Worm (Caenorhabditis elegans): Measurements from ENCODE around the gene mtl-1.

mtl-1 gene

DNA sequence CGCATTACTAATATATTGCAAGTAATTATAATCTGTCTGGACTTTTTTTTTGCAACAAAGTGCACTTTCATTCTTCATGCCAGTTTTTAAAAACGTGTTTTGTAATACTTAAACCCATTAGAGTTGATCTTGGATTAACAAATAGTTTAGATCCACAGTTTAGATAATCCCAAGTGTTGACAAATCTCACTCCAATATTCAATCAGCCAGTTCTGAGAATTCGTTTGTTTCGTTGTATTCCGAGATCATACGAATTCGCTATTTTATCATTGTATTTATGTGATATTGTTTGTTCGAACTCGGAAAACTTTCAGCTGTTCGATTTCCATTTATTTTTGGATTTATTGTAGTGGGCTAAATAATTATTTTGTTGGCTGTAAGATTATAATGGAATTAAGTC lies 45.9 kb downstream of the mtl-1 start:
- TF ChIP-seq ceh-9 (tag; optimal IDR thresholded peaks at IDR 0.05) (no peak), pha-2 (tag; optimal IDR thresholded peaks at IDR 0.05) (no peak), lin-11 (tag; optimal IDR thresholded peaks at IDR 0.05) (no peak), ztf-16 (tag; optimal IDR thresholded peaks at IDR 0.05) (no peak), pax-1 (tag; optimal IDR thresholded peaks at IDR 0.05) (no peak), sox-4 (tag; optimal IDR thresholded peaks at IDR 0.05) (no peak), ceh-22 (tag; optimal IDR thresholded peaks at IDR 0.05) (no peak), pha-4 (tag; optimal IDR thresholded peaks at IDR 0.05) (no peak), ama-1 (optimal IDR thresholded peaks at IDR 0.05) (no peak), F13H6.1 (tag; optimal IDR thresholded peaks at IDR 0.05) (no peak), rnt-1 (tag; optimal IDR thresholded peaks at IDR 0.05) (no peak), pat-9 (tag; optimal IDR thresholded peaks at IDR 0.05) (no peak), pag-3 (tag; optimal IDR thresholded peaks at IDR 0.05; ENCODE audit: borderline replicate concordance) (no peak), ceh-24 (tag; optimal IDR thresholded peaks at IDR 0.05) (no peak), hlh-8 (tag; optimal IDR thresholded peaks at IDR 0.05) (no peak), tbx-7 (tag; optimal IDR thresholded peaks at IDR 0.05) (no peak), syd-9 (tag; optimal IDR thresholded peaks at IDR 0.05) (no peak)
